Fruit fly (Drosophila melanogaster) whole organism, embryonic: ENCODE results near the gene JMJD5.

Experiments used
- Bdp1 ChIP-seq: fragments of 200-800 bp; sonication (Bioruptor generic); optimal IDR thresholded peaks from 3 replicates; lab custom pipeline; 2016; ENCODE audit warnings: missing biosample characterization, missing genetic modification characterization
- Blimp-1 ChIP-seq: fragments of 200-800 bp; sonication (Bioruptor generic); optimal IDR thresholded peaks from 3 replicates; lab custom pipeline; 2018; ENCODE audit warnings: missing biosample characterization, missing genetic modification characterization, mild to moderate bottlenecking, moderate library complexity, missing genetic modification reagents
- C15 ChIP-seq: fragments of 200-800 bp; sonication (Bioruptor generic); IDR thresholded peaks from 3 replicates; pipeline ENCODE4 v1.3.6; 2022; ENCODE audit warnings: missing biosample characterization, missing genetic modification characterization
- CG1024 ChIP-seq: fragments of 200-800 bp; sonication (Bioruptor generic); IDR thresholded peaks from 2 replicates; pipeline ENCODE4 v1.3.6; 2022; ENCODE audit warnings: missing biosample characterization, missing genetic modification characterization
- CG11398 ChIP-seq: fragments of 200-800 bp; sonication (Bioruptor generic); optimal IDR thresholded peaks from 2 replicates; lab custom pipeline; 2016; ENCODE audit warnings: missing biosample characterization, missing genetic modification characterization
- CG11695 ChIP-seq: fragments of 200-800 bp; sonication (Bioruptor generic); IDR thresholded peaks from 3 replicates; pipeline ENCODE4 v1.3.6; 2022; ENCODE audit warnings: missing biosample characterization, missing genetic modification characterization
- CG11723 ChIP-seq: fragments of 200-800 bp; sonication (Bioruptor generic); optimal IDR thresholded peaks from 2 replicates; lab custom pipeline; 2017; ENCODE audit warnings: missing biosample characterization, mild to moderate bottlenecking, missing genetic modification characterization
- CG12104 ChIP-seq: fragments of 200-800 bp; sonication (Bioruptor generic); optimal IDR thresholded peaks from 3 replicates; lab custom pipeline; 2016; ENCODE audit warnings: missing biosample characterization, missing genetic modification characterization
- CG14710 ChIP-seq: fragments of 200-800 bp; sonication (Bioruptor generic); optimal IDR thresholded peaks from 3 replicates; lab custom pipeline; 2019; ENCODE audit warnings: missing biosample characterization, mild to moderate bottlenecking, missing genetic modification characterization, moderate library complexity
- CG14965 ChIP-seq: fragments of 200-800 bp; sonication (Bioruptor generic); optimal IDR thresholded peaks from 2 replicates; lab custom pipeline; 2016; ENCODE audit warnings: missing biosample characterization, missing genetic modification characterization, borderline replicate concordance
- CG1647 ChIP-seq: fragments of 200-800 bp; sonication (Bioruptor generic); optimal IDR thresholded peaks from 3 replicates; lab custom pipeline; 2016; ENCODE audit warnings: missing biosample characterization, missing genetic modification characterization
- CG17829 ChIP-seq: fragments of 200-800 bp; optimal IDR thresholded peaks from 2 replicates; lab custom pipeline; 2019; ENCODE audit warnings: missing biosample characterization, mild to moderate bottlenecking, missing genetic modification characterization, moderate library complexity
- CG17912 ChIP-seq: fragments of 200-800 bp; sonication (Bioruptor generic); optimal IDR thresholded peaks from 2 replicates; lab custom pipeline; 2018; ENCODE audit warnings: missing biosample characterization, mild to moderate bottlenecking, missing genetic modification characterization
- CG3281 ChIP-seq: fragments of 200-800 bp; sonication (Bioruptor generic); optimal IDR thresholded peaks from 3 replicates; lab custom pipeline; 2017; ENCODE audit warnings: missing biosample characterization, mild to moderate bottlenecking, missing genetic modification characterization
- CG4360 ChIP-seq: fragments of 200-800 bp; sonication (Bioruptor generic); IDR thresholded peaks from 2 replicates; pipeline ENCODE4 v1.3.6; 2022; ENCODE audit warnings: missing biosample characterization, missing genetic modification characterization
- CG5245 ChIP-seq: fragments of 200-800 bp; sonication (Bioruptor generic); optimal IDR thresholded peaks from 3 replicates; lab custom pipeline; 2016; ENCODE audit warnings: missing biosample characterization, missing genetic modification characterization
- CG6272 ChIP-seq: fragments of 200-800 bp; sonication (Bioruptor generic); IDR thresholded peaks from 2 replicates; pipeline ENCODE4 v1.3.6; 2022; ENCODE audit warnings: missing biosample characterization, missing genetic modification characterization
- CTCF ChIP-seq: fragments of 200-800 bp; sonication (Bioruptor generic); optimal IDR thresholded peaks from 2 replicates; lab custom pipeline; 2017; ENCODE audit warnings: missing biosample characterization, mild to moderate bottlenecking, missing genetic modification characterization, moderate library complexity
- CrebB ChIP-seq: fragments of 200-800 bp; sonication (Bioruptor generic); optimal IDR thresholded peaks from 3 replicates; lab custom pipeline; 2018; ENCODE audit warnings: missing biosample characterization, mild to moderate bottlenecking, missing genetic modification characterization
- Ets97D ChIP-seq: fragments of 200-800 bp; sonication (Bioruptor generic); optimal IDR thresholded peaks from 3 replicates; lab custom pipeline; 2016; ENCODE audit warnings: missing biosample characterization, missing genetic modification characterization
- HHEX ChIP-seq: fragments of 200-800 bp; sonication (Bioruptor generic); optimal IDR thresholded peaks from 3 replicates; lab custom pipeline; 2017; ENCODE audit warnings: missing biosample characterization, mild to moderate bottlenecking, missing genetic modification characterization, missing genetic modification reagents
- Hsf ChIP-seq: fragments of 200-800 bp; sonication (Bioruptor generic); optimal IDR thresholded peaks from 3 replicates; lab custom pipeline; 2016; ENCODE audit warnings: missing biosample characterization, missing genetic modification characterization
- MTF-1 ChIP-seq: fragments of 200-800 bp; sonication (Bioruptor generic); optimal IDR thresholded peaks from 2 replicates; lab custom pipeline; 2018; ENCODE audit warnings: missing biosample characterization, mild to moderate bottlenecking, missing genetic modification characterization, borderline replicate concordance
- Mes4 ChIP-seq: fragments of 200-800 bp; sonication (Bioruptor generic); optimal IDR thresholded peaks from 2 replicates; lab custom pipeline; 2016; ENCODE audit warnings: missing biosample characterization, missing genetic modification characterization
- NK7.1 ChIP-seq: fragments of 200-800 bp; sonication (Bioruptor generic); optimal IDR thresholded peaks from 3 replicates; lab custom pipeline; 2016; ENCODE audit warnings: missing biosample characterization, missing genetic modification characterization
- Scr ChIP-seq: fragments of 200-800 bp; sonication (Bioruptor generic); IDR thresholded peaks from 2 replicates; pipeline ENCODE4 v1.3.6; 2022; ENCODE audit warnings: missing biosample characterization, missing genetic modification characterization; ENCODE audit not compliant: partially characterized antibody
- Sox100B ChIP-seq: fragments of 200-800 bp; sonication (Bioruptor generic); optimal IDR thresholded peaks from 3 replicates; lab custom pipeline; 2018; ENCODE audit warnings: missing biosample characterization, mild to moderate bottlenecking, missing genetic modification characterization
- Xbp1 ChIP-seq: fragments of 200-800 bp; sonication (Bioruptor generic); optimal IDR thresholded peaks from 3 replicates; lab custom pipeline; 2016; ENCODE audit warnings: missing biosample characterization, mild to moderate bottlenecking, missing genetic modification characterization
- abd-A ChIP-seq: fragments of 200-800 bp; sonication (Bioruptor generic); optimal IDR thresholded peaks from 3 replicates; lab custom pipeline; 2019; ENCODE audit warnings: missing biosample characterization, mild to moderate bottlenecking, missing genetic modification characterization, moderate library complexity
- ac ChIP-seq: fragments of 200-800 bp; sonication (Bioruptor generic); optimal IDR thresholded peaks from 3 replicates; lab custom pipeline; 2017; ENCODE audit warnings: missing biosample characterization, mild to moderate bottlenecking, missing genetic modification characterization
- ash1 ChIP-seq: fragments of 200-800 bp; sonication (Bioruptor generic); optimal IDR thresholded peaks from 2 replicates; lab custom pipeline; 2018; ENCODE audit warnings: missing biosample characterization, mild to moderate bottlenecking, missing genetic modification characterization
- bbx ChIP-seq: fragments of 200-800 bp; sonication (Bioruptor generic); IDR thresholded peaks from 2 replicates; pipeline ENCODE4 v1.3.6; 2022; ENCODE audit warnings: missing biosample characterization, missing genetic modification characterization; ENCODE audit not compliant: partially characterized antibody
- disco-r ChIP-seq: fragments of 200-800 bp; sonication (Bioruptor generic); optimal IDR thresholded peaks from 2 replicates; lab custom pipeline; 2016; ENCODE audit warnings: missing biosample characterization, missing genetic modification characterization
- ewg ChIP-seq: fragments of 200-800 bp; sonication (Bioruptor generic); optimal IDR thresholded peaks from 3 replicates; lab custom pipeline; 2017; ENCODE audit warnings: mild to moderate bottlenecking, missing biosample characterization, missing genetic modification reagents, missing genetic modification characterization
- fd96Cb ChIP-seq: fragments of 200-800 bp; sonication (Bioruptor generic); optimal IDR thresholded peaks from 2 replicates; lab custom pipeline; 2018; ENCODE audit warnings: missing biosample characterization, mild to moderate bottlenecking, missing genetic modification characterization, moderate library complexity
- grn ChIP-seq: fragments of 200-800 bp; sonication (Bioruptor generic); optimal IDR thresholded peaks from 3 replicates; lab custom pipeline; 2017; ENCODE audit warnings: missing biosample characterization, missing genetic modification characterization
- gro ChIP-seq: fragments of 200-800 bp; sonication (Bioruptor generic); optimal IDR thresholded peaks from 2 replicates; lab custom pipeline; 2016; ENCODE audit warnings: missing biosample characterization, missing genetic modification characterization
- hth ChIP-seq: fragments of >200 bp; optimal IDR thresholded peaks from 2 replicates; lab custom pipeline; 2017; ENCODE audit warnings: inconsistent platforms
- lbe ChIP-seq: fragments of 200-800 bp; sonication (Bioruptor generic); optimal IDR thresholded peaks from 2 replicates; lab custom pipeline; 2016; ENCODE audit warnings: missing biosample characterization, mild to moderate bottlenecking, missing genetic modification characterization
- org-1 ChIP-seq: fragments of 200-800 bp; sonication (Bioruptor generic); optimal IDR thresholded peaks from 2 replicates; lab custom pipeline; 2017; ENCODE audit warnings: missing biosample characterization, missing genetic modification characterization
- p53 ChIP-seq: fragments of 200-800 bp; sonication (Bioruptor generic); optimal IDR thresholded peaks from 2 replicates; lab custom pipeline; 2016; ENCODE audit warnings: missing biosample characterization, missing genetic modification characterization
- pan ChIP-seq, 4 experiments: fragments of >200 bp in 3 of 4; fragments of 200-800 bp in 1 of 4; sonication (Bioruptor generic) in 1 of 4; optimal IDR thresholded peaks in 3 of 4; IDR thresholded peaks in 1 of 4; 2 replicates each; pipeline versions ENCODE4 v1.3.6 to Lab custom; 2017 to 2022; ENCODE audit warnings: missing biosample characterization in 2 of 4, missing genetic modification characterization in 2 of 4, mixed read lengths in 1 of 4
- ranshi ChIP-seq: fragments of 200-800 bp; sonication (Bioruptor generic); IDR thresholded peaks from 2 replicates; pipeline ENCODE4 v1.3.6; 2022; ENCODE audit warnings: missing biosample characterization, missing genetic modification characterization
- repo ChIP-seq: fragments of 200-800 bp; sonication (Bioruptor generic); optimal IDR thresholded peaks from 2 replicates; lab custom pipeline; 2016; ENCODE audit warnings: missing biosample characterization, missing genetic modification characterization
- ro ChIP-seq: fragments of 200-800 bp; sonication (Bioruptor generic); IDR thresholded peaks from 2 replicates; pipeline ENCODE4 v1.3.6; 2022; ENCODE audit warnings: missing biosample characterization, missing genetic modification characterization
- sc ChIP-seq, 3 experiments: fragments of >200 bp in 2 of 3; fragments of 200-800 bp in 1 of 3; sonication (Bioruptor generic) in 1 of 3; optimal IDR thresholded peaks; 2 replicates in 2 of 3; 3 replicates in 1 of 3; lab custom pipeline; 2017; ENCODE audit warnings: mild to moderate bottlenecking in 1 of 3, missing biosample characterization in 1 of 3, missing genetic modification characterization in 1 of 3, missing genetic modification reagents in 1 of 3
- scrt ChIP-seq: fragments of 200-800 bp; sonication (Bioruptor generic); optimal IDR thresholded peaks from 2 replicates; lab custom pipeline; 2018; ENCODE audit warnings: missing biosample characterization, mild to moderate bottlenecking, missing genetic modification characterization, moderate library complexity
- sd ChIP-seq: fragments of 200-800 bp; sonication (Bioruptor generic); optimal IDR thresholded peaks from 3 replicates; lab custom pipeline; 2018; ENCODE audit warnings: missing biosample characterization, mild to moderate bottlenecking, missing genetic modification characterization, moderate library complexity
- slbo ChIP-seq: fragments of 200-800 bp; sonication (Bioruptor generic); IDR thresholded peaks from 2 replicates; pipeline ENCODE4 v1.3.6; 2022; ENCODE audit warnings: missing biosample characterization, missing genetic modification characterization
- toy ChIP-seq: fragments of 200-800 bp; sonication (Bioruptor generic); IDR thresholded peaks from 2 replicates; pipeline ENCODE4 v1.3.6; 2022; ENCODE audit warnings: missing biosample characterization, missing genetic modification characterization
- tx ChIP-seq: fragments of 200-800 bp; sonication (Bioruptor generic); optimal IDR thresholded peaks from 2 replicates; lab custom pipeline; 2016; ENCODE audit warnings: missing biosample characterization, missing genetic modification characterization

Gene JMJD5

dm6 chr3L:851061-851460 is 9.9 kb upstream of the JMJD5 start, which contains the start of gene Dci (continued):
- no peak for TF ChIP-seq grn (GFP tag; lab: Kevin White, UChicago)
- TF ChIP-seq ro (GFP tag; lab: Robert Waterston, UW), result peak; percentile 10; the same call in 1 of the 2 replicates
- TF ChIP-seq CG11398 (GFP tag; lab: Kevin White, UChicago), result peak; percentile 41
- no peak for TF ChIP-seq lbe (GFP tag; lab: Kevin White, UChicago)
- no peak for TF ChIP-seq MTF-1 (GFP tag; lab: Kevin White, UChicago)
- peak; percentile 87 for TF ChIP-seq Xbp1
- TF ChIP-seq CG11695, result peak; percentile 9; the same call in 1 of the 3 replicates
- TF ChIP-seq ash1 (GFP tag; lab: Kevin White, UChicago), result no peak
- TF ChIP-seq toy (GFP tag; lab: Robert Waterston, UW), result no peak
- peak; percentile 55 for TF ChIP-seq Bdp1
- no peak for TF ChIP-seq abd-A (tag; lab: Kevin White, UChicago)
- TF ChIP-seq CG3281 (GFP tag; lab: Kevin White, UChicago), result peak; percentile 41
- peak; percentile 39 for TF ChIP-seq Mes4 (GFP tag; lab: Kevin White, UChicago)
- peak; percentile 50 for TF ChIP-seq repo
- no peak for TF ChIP-seq CG5245 (GFP tag; lab: Kevin White, UChicago)
- TF ChIP-seq CG14965, result no peak
- no peak for TF ChIP-seq scrt (GFP tag; lab: Kevin White, UChicago)
- peak; percentile 93 for TF ChIP-seq slbo (GFP tag; lab: Robert Waterston, UW)
- peak; percentile 70 for TF ChIP-seq Ets97D (GFP tag; lab: Kevin White, UChicago)
- no peak for TF ChIP-seq ac (GFP tag; lab: Kevin White, UChicago)
- peak; percentile 66 for TF ChIP-seq tx (GFP tag; lab: Kevin White, UChicago)
- no peak for TF ChIP-seq CrebB (tag; lab: Kevin White, UChicago)
- peak; percentile 49; the same call in 1 of the 2 replicates for TF ChIP-seq ranshi (GFP tag; lab: Robert Waterston, UW)
- TF ChIP-seq ewg (GFP tag; lab: Kevin White, UChicago), result peak; percentile 46
- TF ChIP-seq gro (GFP tag; lab: Kevin White, UChicago), result no peak
- peak; percentile 84 for TF ChIP-seq Hsf (GFP tag; lab: Kevin White, UChicago)
- no peak for TF ChIP-seq hth (lab: Kevin White, UChicago)
- TF ChIP-seq NK7.1 (GFP tag; lab: Kevin White, UChicago), result no peak
- TF ChIP-seq CG12104 (GFP tag; lab: Kevin White, UChicago), result peak; percentile 48
- TF ChIP-seq HHEX (GFP tag; lab: Kevin White, UChicago), result no peak
- peak; percentile 43; the same call in 1 of the 3 replicates for TF ChIP-seq C15 (GFP tag; lab: Robert Waterston, UW)
- peak; percentile 28 for TF ChIP-seq CTCF (GFP tag; lab: Kevin White, UChicago)
- TF ChIP-seq CG1024 (GFP tag; lab: Robert Waterston, UW), result peak; percentile 38; the same call in 1 of the 2 replicates
- peak; percentile 7 for TF ChIP-seq fd96Cb (tag; lab: Kevin White, UChicago)
- no peak for TF ChIP-seq Blimp-1
- TF ChIP-seq sc (optimal IDR thresholded peaks at IDR 0.05; lab: Kevin White, UChicago), result no peak
- peak; percentile 26 for TF ChIP-seq sc (GFP tag; optimal IDR thresholded peaks at IDR 0.05; lab: Kevin White, UChicago)
- TF ChIP-seq Sox100B (GFP tag; lab: Kevin White, UChicago), result no peak
- TF ChIP-seq CG6272 (GFP tag; lab: Robert Waterston, UW), result peak; percentile 62
- peak; percentile 64 for TF ChIP-seq CG17829 (tag; lab: Kevin White, UChicago)
- TF ChIP-seq p53 (GFP tag; lab: Kevin White, UChicago), result no peak
- TF ChIP-seq CG4360 (GFP tag; lab: Robert Waterston, UW), result no peak
- no peak for TF ChIP-seq CG17912
- TF ChIP-seq bbx (GFP tag; lab: Robert Waterston, UW), result peak; percentile 63
- peak; percentile 22 for TF ChIP-seq CG11723 (GFP tag; lab: Kevin White, UChicago)
- TF ChIP-seq sd (tag; lab: Kevin White, UChicago), result no peak
- peak; percentile 88 for TF ChIP-seq Scr (GFP tag; lab: Robert Waterston, UW)
- TF ChIP-seq CG14710 (tag; lab: Kevin White, UChicago), result peak; percentile 53
- TF ChIP-seq org-1 (GFP tag; lab: Kevin White, UChicago), result no peak
- peak; percentile 66 for TF ChIP-seq CG1647 (GFP tag; lab: Kevin White, UChicago)
- TF ChIP-seq pan (optimal IDR thresholded peaks at IDR 0.05; lab: Kevin White, UChicago), result no peak
- TF ChIP-seq pan (GFP tag; optimal IDR thresholded peaks at IDR 0.05 in 1 of 2, IDR thresholded peaks at IDR 0.05 in 1 of 2), result peak in 1 of 2 experiments; percentile 84
- TF ChIP-seq disco-r (GFP tag; lab: Kevin White, UChicago), result no peak
